Worm (Caenorhabditis elegans) whole organism, L3 larva: ENCODE results near the gene sas-4.

Experiments
- R02D3.7 ChIP-seq: fragments of 150-350 bp; optimal IDR thresholded peaks from 2 replicates; lab custom pipeline; 2014; ENCODE audit warnings: missing biosample characterization, missing genetic modification characterization
- aly-2 ChIP-seq: fragments of 150-350 bp; optimal IDR thresholded peaks from 2 replicates; lab custom pipeline; 2014; ENCODE audit warnings: missing biosample characterization, missing genetic modification characterization
- ama-1 ChIP-seq: fragments of 150-350 bp; optimal IDR thresholded peaks from 2 replicates; lab custom pipeline; 2018
- ceh-16 ChIP-seq: sonication (generic microtip); optimal IDR thresholded peaks from 2 replicates; lab custom pipeline; 2017; ENCODE audit warnings: missing biosample characterization, missing genetic modification characterization
- ceh-28 ChIP-seq: fragments of 150-350 bp; optimal IDR thresholded peaks from 2 replicates; lab custom pipeline; 2014; ENCODE audit warnings: missing biosample characterization, missing genetic modification reagents, missing genetic modification characterization
- ceh-82 ChIP-seq: fragments of 150-350 bp; optimal IDR thresholded peaks from 2 replicates; lab custom pipeline; 2014; ENCODE audit warnings: missing biosample characterization, missing genetic modification characterization
- egl-27 ChIP-seq: sonication (generic microtip); optimal IDR thresholded peaks from 4 replicates; lab custom pipeline; 2017; ENCODE audit warnings: missing biosample characterization, missing genetic modification reagents, missing genetic modification characterization
- elt-1 ChIP-seq: fragments of 150-350 bp; optimal IDR thresholded peaks from 2 replicates; lab custom pipeline; 2014; ENCODE audit warnings: missing biosample characterization, missing genetic modification characterization
- elt-2 ChIP-seq: sonication (generic microtip); optimal IDR thresholded peaks from 2 replicates; lab custom pipeline; 2016; ENCODE audit warnings: missing genetic modification reagents, mild to moderate bottlenecking, missing genetic modification characterization, missing compliant biosample characterization
- elt-3 ChIP-seq, 3 experiments: fragments of 150-350 bp in 1 of 3; sonication (generic microtip) in 2 of 3; optimal IDR thresholded peaks; 2 replicates in 2 of 3; 4 replicates in 1 of 3; lab custom pipeline; 2014 to 2017; ENCODE audit warnings: missing biosample characterization in 3 of 3, missing genetic modification characterization in 3 of 3
- fkh-10 ChIP-seq: sonication (generic microtip); optimal IDR thresholded peaks from 2 replicates; lab custom pipeline; 2017; ENCODE audit warnings: missing biosample characterization, missing genetic modification reagents, missing genetic modification characterization
- fos-1 ChIP-seq: fragments of 150-350 bp; optimal IDR thresholded peaks from 2 replicates; lab custom pipeline; 2014; ENCODE audit warnings: missing biosample characterization, missing genetic modification characterization
- jun-1 ChIP-seq: fragments of 150-350 bp; optimal IDR thresholded peaks from 2 replicates; lab custom pipeline; 2014; ENCODE audit warnings: missing biosample characterization, missing genetic modification reagents, missing genetic modification characterization
- lin-15B ChIP-seq: fragments of 150-350 bp; optimal IDR thresholded peaks from 2 replicates; lab custom pipeline; 2014; ENCODE audit warnings: missing biosample characterization, missing genetic modification characterization
- lsy-12 ChIP-seq: sonication (generic microtip); optimal IDR thresholded peaks from 2 replicates; lab custom pipeline; 2016; ENCODE audit warnings: mild to moderate bottlenecking, missing genetic modification characterization, missing compliant biosample characterization
- mdl-1 ChIP-seq: fragments of 150-350 bp; optimal IDR thresholded peaks from 2 replicates; lab custom pipeline; 2014; ENCODE audit warnings: missing biosample characterization, missing genetic modification characterization
- nfya-1 ChIP-seq: sonication (generic microtip); optimal IDR thresholded peaks from 2 replicates; lab custom pipeline; 2017; ENCODE audit warnings: missing genetic modification characterization, mild to moderate bottlenecking, missing compliant biosample characterization, antibody characterized with exemption, moderate library complexity; ENCODE audit not compliant: insufficient read depth
- nhr-11 ChIP-seq: fragments of 150-350 bp; optimal IDR thresholded peaks from 2 replicates; lab custom pipeline; 2014; ENCODE audit warnings: missing biosample characterization, missing genetic modification characterization
- nhr-12 ChIP-seq: fragments of 150-350 bp; optimal IDR thresholded peaks from 2 replicates; lab custom pipeline; 2014; ENCODE audit warnings: missing biosample characterization, missing genetic modification characterization
- nhr-43 ChIP-seq: sonication (generic microtip); optimal IDR thresholded peaks from 2 replicates; lab custom pipeline; 2016; ENCODE audit warnings: mild to moderate bottlenecking, missing genetic modification characterization, missing compliant biosample characterization; ENCODE audit not compliant: poor library complexity, severe bottlenecking
- nhr-67 ChIP-seq: fragments of 150-350 bp; optimal IDR thresholded peaks from 2 replicates; lab custom pipeline; 2014; ENCODE audit warnings: missing biosample characterization, missing genetic modification characterization
- nhr-76 ChIP-seq: fragments of 150-350 bp; sonication (generic microtip); optimal IDR thresholded peaks from 5 replicates; lab custom pipeline; 2014; ENCODE audit warnings: missing biosample characterization, missing genetic modification characterization
- pha-4 ChIP-seq: fragments of 150-350 bp; optimal IDR thresholded peaks from 2 replicates; lab custom pipeline; 2014; ENCODE audit warnings: missing biosample characterization, missing genetic modification reagents, missing genetic modification characterization
- pqm-1 ChIP-seq: fragments of 150-350 bp; optimal IDR thresholded peaks from 2 replicates; lab custom pipeline; 2017; ENCODE audit warnings: missing biosample characterization, missing genetic modification characterization, inconsistent platforms
- sea-2 ChIP-seq: fragments of 150-350 bp; sonication (generic microtip); optimal IDR thresholded peaks from 4 replicates; lab custom pipeline; 2014; ENCODE audit warnings: missing biosample characterization, missing genetic modification reagents, missing genetic modification characterization
- skn-1 ChIP-seq: fragments of 150-350 bp; optimal IDR thresholded peaks from 2 replicates; lab custom pipeline; 2014; ENCODE audit warnings: missing biosample characterization, missing genetic modification characterization
- snpc-4 ChIP-seq: fragments of 150-350 bp; optimal IDR thresholded peaks from 2 replicates; lab custom pipeline; 2014; ENCODE audit warnings: missing biosample characterization, missing genetic modification characterization
- tbx-2 ChIP-seq: sonication (generic microtip); optimal IDR thresholded peaks from 2 replicates; lab custom pipeline; 2016; ENCODE audit warnings: mild to moderate bottlenecking, missing genetic modification characterization, missing compliant biosample characterization
- zag-1 ChIP-seq: fragments of 150-350 bp; optimal IDR thresholded peaks from 2 replicates; lab custom pipeline; 2014; ENCODE audit warnings: missing biosample characterization, missing genetic modification characterization
- ztf-4 ChIP-seq: fragments of 150-350 bp; optimal IDR thresholded peaks from 2 replicates; lab custom pipeline; 2014; ENCODE audit warnings: missing biosample characterization, missing genetic modification characterization

Gene sas-4

ce11 chrIII:8305816-8306215, 12.6 kb downstream of the sas-4 start:
- TF ChIP-seq tbx-2 (no peak), egl-27 (tag; lab: Kevin White, UChicago) (no peak), sea-2 (no peak), nhr-67 (no peak), elt-3 (tag; optimal IDR thresholded peaks at IDR 0.05; lab: Kevin White, UChicago) (no peak)

- no peak for TF ChIP-seq nhr-12 (tag; lab: Kevin White, UChicago)
- TF ChIP-seq ama-1, result no peak
- TF ChIP-seq fkh-10 (GFP tag; lab: Kevin White, UChicago), result no peak
- TF ChIP-seq nhr-11 (tag; lab: Kevin White, UChicago), result no peak
- no peak for TF ChIP-seq lin-15B (tag; lab: Kevin White, UChicago)
- no peak for TF ChIP-seq ceh-16 (tag; lab: Kevin White, UChicago)
- no peak for TF ChIP-seq aly-2 (tag; lab: Kevin White, UChicago)
- no peak for TF ChIP-seq lsy-12
These were observed 13.1 kb downstream of the sas-4 start for ce11 chrIII:8305304-8305703.

ce11 chrIII:8303440-8303839, 14.9 kb downstream of the sas-4 start:
- TF ChIP-seq jun-1 (no peak), mdl-1 (tag; lab: Kevin White, UChicago) (no peak), ceh-28 (no peak), elt-3 (tag; optimal IDR thresholded peaks at IDR 0.05; lab: Kevin White, UChicago) (no peak), snpc-4 (no peak), nfya-1 (tag; lab: Kevin White, UChicago) (no peak), fos-1 (tag; lab: Kevin White, UChicago) (no peak), R02D3.7 (tag; lab: Kevin White, UChicago) (no peak), nhr-67 (no peak), elt-1 (no peak), ceh-82 (tag; lab: Kevin White, UChicago) (no peak)

ce11 chrIII:8300860-8301396, 17.5 kb downstream of the sas-4 start:
- TF ChIP-seq zag-1 (tag; lab: Kevin White, UChicago), result no peak
- TF ChIP-seq nhr-43 (tag; lab: Kevin White, UChicago), result no peak
- no peak for TF ChIP-seq pqm-1 (tag; lab: Kevin White, UChicago)
- TF ChIP-seq ceh-82 (tag; lab: Kevin White, UChicago), result no peak
- TF ChIP-seq sea-2, result no peak
- TF ChIP-seq nhr-11 (tag; lab: Kevin White, UChicago), result no peak
- TF ChIP-seq skn-1 (tag; lab: Kevin White, UChicago), result no peak
- no peak for TF ChIP-seq nhr-67
- TF ChIP-seq, all 47 proteins: peak for 0

- TF ChIP-seq pha-4 (tag; lab: Kevin White, UChicago) (peak; percentile 43), elt-2 (peak; percentile 76), pqm-1 (tag; lab: Kevin White, UChicago) (peak; percentile 14), nhr-76 (tag; lab: Kevin White, UChicago) (no peak)
These were observed 18.7 kb downstream of the sas-4 start for ce11 chrIII:8299734-8300133.

- TF ChIP-seq nhr-12 (tag; lab: Kevin White, UChicago) (no peak), ceh-28 (no peak), snpc-4 (no peak), ztf-4 (no peak), ceh-16 (tag; lab: Kevin White, UChicago) (no peak)
- TF ChIP-seq, all 47 proteins: peak for 0
These were observed 19.3 kb downstream of the sas-4 start for ce11 chrIII:8299078-8299587.
